Fruit fly (Drosophila melanogaster) whole organism, embryonic: ENCODE measurements around the gene Kmn1.
A peak's percentile ranks its signal among the peaks of the same experiment; 100 is the strongest.

Source experiments
- Atf-2 ChIP-seq: fragments of 200-800 bp; sonication (Bioruptor generic); optimal IDR thresholded peaks from 2 replicates; lab custom pipeline; 2016; ENCODE audit warnings: missing biosample characterization, missing genetic modification characterization
- B-H1 ChIP-seq: fragments of 200-800 bp; sonication (Bioruptor generic); IDR thresholded peaks from 3 replicates; pipeline ENCODE4 v1.3.6; 2022; ENCODE audit warnings: missing biosample characterization, missing genetic modification characterization
- B-H2 ChIP-seq: fragments of 200-800 bp; sonication (Bioruptor generic); optimal IDR thresholded peaks from 2 replicates; lab custom pipeline; 2018; ENCODE audit warnings: missing biosample characterization, mild to moderate bottlenecking, missing genetic modification characterization
- CG10366 ChIP-seq: fragments of 200-800 bp; sonication (Bioruptor generic); IDR thresholded peaks from 2 replicates; pipeline ENCODE4 v1.3.6; 2022; ENCODE audit warnings: missing biosample characterization, missing genetic modification characterization
- CG11247 ChIP-seq: fragments of 200-800 bp; sonication (Bioruptor generic); IDR thresholded peaks from 2 replicates; pipeline ENCODE4 v1.3.6; 2022; ENCODE audit warnings: missing biosample characterization, missing genetic modification characterization
- CG11560 ChIP-seq: fragments of 200-800 bp; sonication (Bioruptor generic); IDR thresholded peaks from 3 replicates; pipeline ENCODE4 v1.3.6; 2022; ENCODE audit warnings: missing biosample characterization, missing genetic modification characterization
- CG1233 ChIP-seq: fragments of 200-800 bp; sonication (Bioruptor generic); optimal IDR thresholded peaks from 4 replicates; lab custom pipeline; 2018; ENCODE audit warnings: missing biosample characterization, mild to moderate bottlenecking, missing genetic modification characterization
- CG12391 ChIP-seq: fragments of 200-800 bp; sonication (Bioruptor generic); optimal IDR thresholded peaks from 3 replicates; lab custom pipeline; 2018; ENCODE audit warnings: missing biosample characterization, mild to moderate bottlenecking, missing genetic modification characterization, moderate library complexity
- CG13123 ChIP-seq: fragments of 200-800 bp; sonication (Bioruptor generic); optimal IDR thresholded peaks from 2 replicates; lab custom pipeline; 2016; ENCODE audit warnings: missing biosample characterization, missing genetic modification characterization
- CG15269 ChIP-seq: fragments of 200-800 bp; sonication (Bioruptor generic); optimal IDR thresholded peaks from 2 replicates; lab custom pipeline; 2018; ENCODE audit warnings: missing biosample characterization, mild to moderate bottlenecking, missing genetic modification characterization, moderate library complexity
- CG15601 ChIP-seq: fragments of 200-800 bp; sonication (Bioruptor generic); optimal IDR thresholded peaks from 3 replicates; lab custom pipeline; 2019; ENCODE audit warnings: missing biosample characterization, mild to moderate bottlenecking, missing genetic modification characterization, moderate library complexity
- CG17612 ChIP-seq: fragments of 200-800 bp; sonication (Bioruptor generic); IDR thresholded peaks from 2 replicates; pipeline ENCODE4 v1.3.6; 2022; ENCODE audit warnings: missing biosample characterization, missing genetic modification characterization
- CG4404 ChIP-seq: fragments of 200-800 bp; sonication (Bioruptor generic); IDR thresholded peaks from 2 replicates; pipeline ENCODE4 v1.3.6; 2022; ENCODE audit warnings: missing biosample characterization, missing genetic modification characterization
- CG5245 ChIP-seq: fragments of 200-800 bp; sonication (Bioruptor generic); optimal IDR thresholded peaks from 3 replicates; lab custom pipeline; 2016; ENCODE audit warnings: missing biosample characterization, missing genetic modification characterization
- CG6272 ChIP-seq: fragments of 200-800 bp; sonication (Bioruptor generic); IDR thresholded peaks from 2 replicates; pipeline ENCODE4 v1.3.6; 2022; ENCODE audit warnings: missing biosample characterization, missing genetic modification characterization
- CG6654 ChIP-seq: fragments of 200-800 bp; sonication (Bioruptor generic); optimal IDR thresholded peaks from 2 replicates; lab custom pipeline; 2017; ENCODE audit warnings: missing biosample characterization, mild to moderate bottlenecking, missing genetic modification characterization
- CG7357 ChIP-seq: fragments of 200-800 bp; sonication (Bioruptor generic); IDR thresholded peaks from 3 replicates; pipeline ENCODE4 v1.3.6; 2022; ENCODE audit warnings: missing biosample characterization, missing genetic modification characterization
- CG8944 ChIP-seq: fragments of 200-800 bp; sonication (Bioruptor generic); optimal IDR thresholded peaks from 3 replicates; lab custom pipeline; 2016; ENCODE audit warnings: missing biosample characterization, missing genetic modification characterization
- CG9797 ChIP-seq: fragments of 200-800 bp; sonication (Bioruptor generic); optimal IDR thresholded peaks from 3 replicates; lab custom pipeline; 2018; ENCODE audit warnings: missing biosample characterization, mild to moderate bottlenecking, missing genetic modification characterization
- CG9817 ChIP-seq: fragments of 200-800 bp; sonication (Bioruptor generic); optimal IDR thresholded peaks from 2 replicates; lab custom pipeline; 2018; ENCODE audit warnings: missing biosample characterization, mild to moderate bottlenecking, missing genetic modification characterization, moderate library complexity
- D19A ChIP-seq: fragments of 200-800 bp; optimal IDR thresholded peaks from 3 replicates; lab custom pipeline; 2019; ENCODE audit warnings: missing biosample characterization, mild to moderate bottlenecking, missing genetic modification characterization, moderate library complexity
- GATAe ChIP-seq: fragments of 200-800 bp; sonication (Bioruptor generic); conservative IDR thresholded peaks from 2 replicates; pipeline ENCODE4 v1.3.6; 2022; ENCODE audit warnings: missing biosample characterization, missing genetic modification characterization
- Jarid2 ChIP-seq: fragments of 200-800 bp; sonication (Bioruptor generic); optimal IDR thresholded peaks from 3 replicates; lab custom pipeline; 2017; ENCODE audit warnings: mild to moderate bottlenecking, missing biosample characterization, missing genetic modification reagents, missing genetic modification characterization
- Kr ChIP-seq: fragments of 200-800 bp; sonication (Bioruptor generic); optimal IDR thresholded peaks from 2 replicates; lab custom pipeline; 2017; ENCODE audit warnings: missing biosample characterization, mild to moderate bottlenecking, missing genetic modification characterization
- NC2α ChIP-seq: fragments of 200-800 bp; sonication (Bioruptor generic); optimal IDR thresholded peaks from 2 replicates; lab custom pipeline; 2016; ENCODE audit warnings: missing biosample characterization, missing genetic modification characterization
- ap ChIP-seq: fragments of 200-800 bp; sonication (Bioruptor generic); IDR thresholded peaks from 2 replicates; pipeline ENCODE4 v1.3.6; 2022; ENCODE audit warnings: missing biosample characterization, missing genetic modification characterization
- ara ChIP-seq: fragments of 200-800 bp; sonication (Bioruptor generic); IDR thresholded peaks from 2 replicates; pipeline ENCODE4 v1.3.6; 2022; ENCODE audit warnings: missing biosample characterization, missing genetic modification characterization
- bigmax ChIP-seq: fragments of 200-800 bp; sonication (Bioruptor generic); optimal IDR thresholded peaks from 2 replicates; lab custom pipeline; 2018; ENCODE audit warnings: missing biosample characterization, mild to moderate bottlenecking, missing genetic modification characterization
- cas ChIP-seq: fragments of 200-800 bp; sonication (Bioruptor generic); IDR thresholded peaks from 2 replicates; pipeline ENCODE4 v1.3.6; 2022; ENCODE audit warnings: missing biosample characterization, missing genetic modification characterization
- croc ChIP-seq: fragments of 200-800 bp; sonication (Bioruptor generic); conservative IDR thresholded peaks from 3 replicates; pipeline ENCODE4 v1.3.6; 2022; ENCODE audit warnings: missing biosample characterization, missing genetic modification characterization
- disco-r ChIP-seq: fragments of 200-800 bp; sonication (Bioruptor generic); optimal IDR thresholded peaks from 2 replicates; lab custom pipeline; 2016; ENCODE audit warnings: missing biosample characterization, missing genetic modification characterization
- dpn ChIP-seq, 2 experiments: fragments of 200-800 bp; sonication (Bioruptor generic); optimal IDR thresholded peaks; 3 replicates each; lab custom pipeline; 2016; ENCODE audit warnings: missing biosample characterization in 2 of 2, missing genetic modification characterization in 2 of 2
- ftz-f1 ChIP-seq: fragments of 200-800 bp; sonication (Bioruptor generic); optimal IDR thresholded peaks from 2 replicates; lab custom pipeline; 2016; ENCODE audit warnings: missing biosample characterization, missing genetic modification characterization
- h ChIP-seq: fragments of >200 bp; optimal IDR thresholded peaks from 2 replicates; lab custom pipeline; 2017
- inv ChIP-seq: fragments of 200-800 bp; sonication (Bioruptor generic); IDR thresholded peaks from 2 replicates; pipeline ENCODE4 v1.3.6; 2022; ENCODE audit warnings: missing biosample characterization, missing genetic modification characterization; ENCODE audit not compliant: partially characterized antibody
- knrl ChIP-seq: fragments of 200-800 bp; sonication (Bioruptor generic); IDR thresholded peaks from 3 replicates; pipeline ENCODE4 v1.3.6; 2022; ENCODE audit warnings: missing biosample characterization, missing genetic modification characterization; ENCODE audit not compliant: partially characterized antibody
- mld ChIP-seq: fragments of 200-800 bp; sonication (Bioruptor generic); IDR thresholded peaks from 3 replicates; pipeline ENCODE4 v1.3.6; 2022; ENCODE audit warnings: missing biosample characterization, missing genetic modification characterization; ENCODE audit not compliant: partially characterized antibody
- nmo ChIP-seq: fragments of 200-800 bp; sonication (Bioruptor generic); optimal IDR thresholded peaks from 2 replicates; lab custom pipeline; 2018; ENCODE audit warnings: missing biosample characterization, mild to moderate bottlenecking, missing genetic modification characterization, moderate library complexity
- prd ChIP-seq, 3 experiments: fragments of >200 bp in 2 of 3; fragments of 200-800 bp in 1 of 3; sonication (Bioruptor generic) in 1 of 3; optimal IDR thresholded peaks in 2 of 3; IDR thresholded peaks in 1 of 3; 2 replicates in 2 of 3; 3 replicates in 1 of 3; pipeline versions ENCODE4 v1.3.6 to Lab custom; 2017 to 2022; ENCODE audit warnings: missing biosample characterization in 1 of 3, missing genetic modification characterization in 1 of 3
- ro ChIP-seq: fragments of 200-800 bp; sonication (Bioruptor generic); IDR thresholded peaks from 2 replicates; pipeline ENCODE4 v1.3.6; 2022; ENCODE audit warnings: missing biosample characterization, missing genetic modification characterization
- scrt ChIP-seq: fragments of 200-800 bp; sonication (Bioruptor generic); optimal IDR thresholded peaks from 2 replicates; lab custom pipeline; 2018; ENCODE audit warnings: missing biosample characterization, mild to moderate bottlenecking, missing genetic modification characterization, moderate library complexity
- seq ChIP-seq: fragments of 200-800 bp; sonication (Bioruptor generic); IDR thresholded peaks from 2 replicates; pipeline ENCODE4 v1.3.6; 2022; ENCODE audit warnings: missing biosample characterization, missing genetic modification characterization
- slp2 ChIP-seq: fragments of 200-800 bp; sonication (Bioruptor generic); optimal IDR thresholded peaks from 2 replicates; lab custom pipeline; 2016; ENCODE audit warnings: missing biosample characterization, missing genetic modification characterization
- sob ChIP-seq: fragments of 200-800 bp; sonication (Bioruptor generic); IDR thresholded peaks from 2 replicates; pipeline ENCODE4 v1.3.6; 2022; ENCODE audit warnings: missing biosample characterization, missing genetic modification characterization
- sr ChIP-seq: fragments of 200-800 bp; sonication (Bioruptor generic); IDR thresholded peaks from 3 replicates; pipeline ENCODE4 v1.3.6; 2022; ENCODE audit warnings: missing biosample characterization, missing genetic modification characterization
- tx ChIP-seq: fragments of 200-800 bp; sonication (Bioruptor generic); optimal IDR thresholded peaks from 2 replicates; lab custom pipeline; 2016; ENCODE audit warnings: missing biosample characterization, missing genetic modification characterization
- unc-4 ChIP-seq: fragments of 200-800 bp; sonication (Bioruptor generic); IDR thresholded peaks from 2 replicates; pipeline ENCODE4 v1.3.6; 2022; ENCODE audit warnings: missing biosample characterization, missing genetic modification characterization; ENCODE audit not compliant: partially characterized antibody
- vnd ChIP-seq: fragments of 200-800 bp; sonication (Bioruptor generic); IDR thresholded peaks from 3 replicates; pipeline ENCODE4 v1.3.6; 2022; ENCODE audit warnings: missing biosample characterization, missing genetic modification characterization; ENCODE audit not compliant: partially characterized antibody
- zf30C ChIP-seq: fragments of 200-800 bp; sonication (Bioruptor generic); optimal IDR thresholded peaks from 3 replicates; lab custom pipeline; 2018; ENCODE audit warnings: missing biosample characterization, mild to moderate bottlenecking, missing genetic modification characterization

Gene Kmn1

DNA sequence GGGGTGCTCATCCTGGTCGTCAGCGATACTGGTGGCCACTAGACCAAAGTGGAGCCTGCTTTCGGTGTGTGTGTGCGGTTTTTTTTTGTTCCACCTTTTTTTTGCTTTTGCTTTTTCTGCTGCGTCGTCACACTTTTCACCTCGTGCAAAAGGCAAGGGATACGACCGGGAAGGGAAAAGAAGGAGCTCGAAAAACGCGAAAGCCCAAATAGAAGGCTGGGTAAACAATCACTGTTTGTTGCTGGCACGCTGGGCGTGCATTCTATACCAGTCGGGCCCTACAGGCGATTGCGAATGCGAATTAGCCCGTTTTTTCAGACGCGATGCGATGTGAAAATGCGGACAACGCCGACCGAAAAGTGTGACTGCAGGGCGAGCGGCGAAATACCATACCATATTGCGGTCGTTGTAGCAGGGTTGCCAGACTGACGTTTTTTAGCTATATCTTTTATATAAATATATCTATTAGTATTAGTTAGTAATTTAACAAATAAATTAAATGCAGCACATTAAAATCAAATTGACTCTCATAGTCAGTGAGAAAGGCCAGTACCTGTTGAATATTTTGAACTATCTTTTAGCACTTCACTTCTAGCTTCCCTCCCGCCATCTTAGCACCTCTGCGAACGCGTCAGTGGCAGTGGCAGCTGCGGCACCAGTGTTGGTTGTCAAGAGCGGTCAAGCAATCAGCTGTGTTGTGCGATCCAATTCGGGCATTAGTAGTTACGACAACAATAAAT is 2.1 kb downstream of the Kmn1 start, which contains the start of the genes Polr2A and CG11699 (continued):
- TF ChIP-seq CG4404 (GFP tag; lab: Robert Waterston, UW) (peak; percentile 25; the same call in 1 of the 2 replicates), CG9797 (GFP tag; lab: Kevin White, UChicago) (peak; percentile 87), CG11247 (GFP tag; lab: Robert Waterston, UW) (no peak), prd (optimal IDR thresholded peaks at IDR 0.05; lab: Kevin White, UChicago) (no peak), prd (GFP tag; IDR thresholded peaks at IDR 0.05; lab: Robert Waterston, UW) (peak; percentile 25; the same call in 1 of the 3 replicates), Kr (GFP tag; lab: Kevin White, UChicago) (no peak), h (lab: Kevin White, UChicago) (no peak), CG10366 (GFP tag; lab: Robert Waterston, UW) (no peak; the same call in 1 of the 2 replicates), CG8944 (GFP tag; lab: Kevin White, UChicago) (no peak), dpn (GFP tag; optimal IDR thresholded peaks at IDR 0.05; lab: Kevin White, UChicago) (peak in 1 of 2 experiments; percentile 45), D19A (tag; lab: Kevin White, UChicago) (peak; percentile 29), ara (GFP tag; lab: Robert Waterston, UW) (no peak), CG7357 (no peak; the same call in 2 of the 3 replicates), bigmax (no peak), vnd (GFP tag; lab: Robert Waterston, UW) (no peak), CG12391 (tag; lab: Kevin White, UChicago) (peak; percentile 66), Atf-2 (GFP tag; lab: Kevin White, UChicago) (no peak), slp2 (GFP tag; lab: Kevin White, UChicago) (no peak), cas (GFP tag; lab: Robert Waterston, UW) (no peak), CG9817 (tag; lab: Kevin White, UChicago) (peak; percentile 53), scrt (GFP tag; lab: Kevin White, UChicago) (no peak), ro (GFP tag; lab: Robert Waterston, UW) (no peak), B-H2 (GFP tag; lab: Kevin White, UChicago) (no peak), unc-4 (0 out of 2 replicates have a peak, but pooled peaks have one; percentile 18), seq (GFP tag; lab: Robert Waterston, UW) (peak; percentile 36; the same call in 1 of the 2 replicates), B-H1 (GFP tag; lab: Robert Waterston, UW) (no peak; the same call in 2 of the 3 replicates), knrl (GFP tag; lab: Robert Waterston, UW) (no peak; the same call in 2 of the 3 replicates), mld (GFP tag; lab: Robert Waterston, UW) (no peak), CG6272 (no peak; the same call in 1 of the 2 replicates), CG5245 (GFP tag; lab: Kevin White, UChicago) (no peak), CG11560 (tag; lab: Robert Waterston, UW) (no peak), ftz-f1 (GFP tag; lab: Kevin White, UChicago) (no peak), CG15269 (no peak), GATAe (no peak), sr (GFP tag; lab: Robert Waterston, UW) (no peak), zf30C (GFP tag; lab: Kevin White, UChicago) (no peak), CG17612 (GFP tag; lab: Robert Waterston, UW) (no peak), croc (no peak; the same call in 2 of the 3 replicates), Jarid2 (GFP tag; lab: Kevin White, UChicago) (peak; percentile 55), disco-r (GFP tag; lab: Kevin White, UChicago) (no peak), inv (GFP tag; lab: Robert Waterston, UW) (no peak), ap (GFP tag; lab: Robert Waterston, UW) (no peak), CG1233 (GFP tag; lab: Kevin White, UChicago) (peak; percentile 14), CG13123 (GFP tag; lab: Kevin White, UChicago) (no peak), NC2α (GFP tag; lab: Kevin White, UChicago) (no peak), CG6654 (no peak), CG15601 (tag; lab: Kevin White, UChicago) (peak; percentile 39), tx (GFP tag; lab: Kevin White, UChicago) (no peak), sob (GFP tag; lab: Robert Waterston, UW) (peak; percentile 57), nmo (peak; percentile 75)
